Worm (Caenorhabditis elegans): ENCODE data around the gene vap-2.

The vap-2 gene

ce11 chrX:10766966-10767644 lies 25.2 kb downstream of the vap-2 start:
- TF ChIP-seq R02D3.7 (tag; optimal IDR thresholded peaks at IDR 0.05) (no peak), ceh-16 (tag; optimal IDR thresholded peaks at IDR 0.05) (no peak), skn-1 (tag; optimal IDR thresholded peaks at IDR 0.05) (no peak), nhr-12 (tag; optimal IDR thresholded peaks at IDR 0.05) (no peak), nhr-237 (tag; optimal IDR thresholded peaks at IDR 0.05) (no peak), nhr-23 (tag; optimal IDR thresholded peaks at IDR 0.05) (peak; percentile 32), ZK546.5 (tag; optimal IDR thresholded peaks at IDR 0.05) (no peak), pha-4 (tag; optimal IDR thresholded peaks at IDR 0.05) (peak; percentile 92), elt-1 (tag; optimal IDR thresholded peaks at IDR 0.05) (peak; percentile 62), egl-5 (tag; optimal IDR thresholded peaks at IDR 0.05) (no peak)

- TF ChIP-seq fkh-2 (tag; optimal IDR thresholded peaks at IDR 0.05) (no peak), nhr-12 (tag; optimal IDR thresholded peaks at IDR 0.05) (no peak), ztf-11 (tag; optimal IDR thresholded peaks at IDR 0.05) (no peak), lsy-12 (tag; optimal IDR thresholded peaks at IDR 0.05) (peak; percentile 85), daf-12 (tag; optimal IDR thresholded peaks at IDR 0.05) (peak; percentile 74), fos-1 (tag; optimal IDR thresholded peaks at IDR 0.05) (peak; percentile 74), nfya-1 (tag; optimal IDR thresholded peaks at IDR 0.05; ENCODE audit: insufficient read depth) (peak; percentile 97), nhr-77 (tag; optimal IDR thresholded peaks at IDR 0.05) (peak; percentile 88), ama-1 (optimal IDR thresholded peaks at IDR 0.05) (peak; percentile 43), elt-3 (tag; optimal IDR thresholded peaks at IDR 0.05) (peak in 2 of 3 experiments; percentile 68 to 85), nhr-67 (tag; optimal IDR thresholded peaks at IDR 0.05) (no peak), elt-2 (tag; optimal IDR thresholded peaks at IDR 0.05) (peak; percentile 95), egl-5 (tag; optimal IDR thresholded peaks at IDR 0.05) (peak; percentile 97), ztf-4 (tag; optimal IDR thresholded peaks at IDR 0.05) (peak; percentile 35), ceh-9 (tag; optimal IDR thresholded peaks at IDR 0.05) (peak; percentile 39), lin-15B (tag; optimal IDR thresholded peaks at IDR 0.05) (peak; percentile 56), unc-39 (tag; optimal IDR thresholded peaks at IDR 0.05) (peak; percentile 59), unc-62 (GFP tag; optimal IDR thresholded peaks at IDR 0.05) (peak; percentile 99), ceh-28 (tag; optimal IDR thresholded peaks at IDR 0.05) (peak; percentile 90), nhr-237 (tag; optimal IDR thresholded peaks at IDR 0.05) (no peak), aly-2 (tag; optimal IDR thresholded peaks at IDR 0.05) (no peak), eor-1 (tag; optimal IDR thresholded peaks at IDR 0.05) (peak in 1 of 2 experiments; percentile 54), jun-1 (tag; optimal IDR thresholded peaks at IDR 0.05) (peak; percentile 97), nhr-43 (tag; optimal IDR thresholded peaks at IDR 0.05; ENCODE audit: poor library complexity, severe bottlenecking) (peak; percentile 85), tbx-2 (tag; optimal IDR thresholded peaks at IDR 0.05) (peak; percentile 94), mdl-1 (tag; optimal IDR thresholded peaks at IDR 0.05) (peak; percentile 91), nhr-11 (tag; optimal IDR thresholded peaks at IDR 0.05) (peak; percentile 89), elt-1 (tag; optimal IDR thresholded peaks at IDR 0.05) (peak; percentile 95), fkh-10 (GFP tag; optimal IDR thresholded peaks at IDR 0.05) (peak; percentile 99), nhr-23 (tag; optimal IDR thresholded peaks at IDR 0.05) (peak; percentile 96), mml-1 (tag; optimal IDR thresholded peaks at IDR 0.05) (no peak), nhr-28 (tag; optimal IDR thresholded peaks at IDR 0.05) (no peak), nhr-25 (tag; optimal IDR thresholded peaks at IDR 0.05) (peak; percentile 95), nhr-76 (tag; optimal IDR thresholded peaks at IDR 0.05) (peak; percentile 69), sea-2 (GFP tag; optimal IDR thresholded peaks at IDR 0.05) (peak; percentile 38), egl-27 (tag; optimal IDR thresholded peaks at IDR 0.05) (peak; percentile 92), hmg-11 (tag; optimal IDR thresholded peaks at IDR 0.05) (peak; percentile 98), lin-39 (tag; optimal IDR thresholded peaks at IDR 0.05) (peak; percentile 97), skn-1 (tag; optimal IDR thresholded peaks at IDR 0.05) (peak; percentile 87), zag-1 (tag; optimal IDR thresholded peaks at IDR 0.05) (peak; percentile 92), ZK546.5 (tag; optimal IDR thresholded peaks at IDR 0.05) (no peak), ceh-82 (tag; optimal IDR thresholded peaks at IDR 0.05) (peak; percentile 76), pha-4 (tag; optimal IDR thresholded peaks at IDR 0.05) (peak; percentile 98), ceh-16 (tag; optimal IDR thresholded peaks at IDR 0.05) (peak; percentile 59), snpc-4 (tag; optimal IDR thresholded peaks at IDR 0.05) (peak; percentile 74), R02D3.7 (tag; optimal IDR thresholded peaks at IDR 0.05) (peak; percentile 77), pqm-1 (tag; optimal IDR thresholded peaks at IDR 0.05) (peak; percentile 92)
These were observed 26.2 kb downstream of the vap-2 start for ce11 chrX:10766123-10766622.

Data from whole organism, L3 larva.